Fruit fly (Drosophila melanogaster): ENCODE results near the gene CG14132.
A peak's percentile ranks its signal among the peaks of the same experiment; 100 is the strongest.

The CG14132 gene

DNA sequence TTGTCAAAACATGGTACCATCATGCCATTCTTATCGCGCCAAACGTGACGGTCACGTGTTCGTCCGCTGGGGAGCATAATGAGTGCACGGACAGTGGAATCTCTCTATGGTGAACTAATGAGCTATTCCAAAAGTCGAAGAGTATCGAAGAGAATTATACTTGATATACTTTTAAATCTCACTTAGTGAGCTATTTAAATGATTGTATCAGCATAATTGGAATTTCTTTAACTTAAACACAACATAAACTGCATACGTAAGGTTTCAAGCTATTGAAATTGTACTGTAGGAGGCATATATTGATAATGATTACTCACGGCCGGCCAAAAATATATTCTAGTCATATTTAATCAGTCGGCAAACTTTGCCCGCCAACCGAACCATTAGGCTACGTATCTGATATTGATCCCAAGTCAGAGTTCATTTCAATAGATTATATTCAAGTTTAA, 6.4 kb upstream of the CG14132 start (continued):
- TF ChIP-seq ssp (GFP tag; IDR thresholded peaks at IDR 0.05) (no peak), HHEX (GFP tag; optimal IDR thresholded peaks at IDR 0.05) (peak; percentile 8), pum (GFP tag; optimal IDR thresholded peaks at IDR 0.05) (no peak), sr (GFP tag; IDR thresholded peaks at IDR 0.05) (no peak), CG1233 (GFP tag; optimal IDR thresholded peaks at IDR 0.05) (no peak), CG9817 (tag; optimal IDR thresholded peaks at IDR 0.05) (peak; percentile 27), maf-S (GFP tag; optimal IDR thresholded peaks at IDR 0.05) (no peak), bbx (GFP tag; IDR thresholded peaks at IDR 0.05; ENCODE audit: partially characterized antibody) (no peak), HLH4C (GFP tag; IDR thresholded peaks at IDR 0.05; ENCODE audit: partially characterized antibody) (no peak), CG11247 (GFP tag; IDR thresholded peaks at IDR 0.05) (peak; percentile 40; the same call in 1 of the 2 replicates), NFAT (GFP tag; IDR thresholded peaks at IDR 0.05) (no peak), Dip3 (GFP tag; optimal IDR thresholded peaks at IDR 0.05) (peak; percentile 20), CG33557 (GFP tag; optimal IDR thresholded peaks at IDR 0.05) (no peak), PHDP (tag; optimal IDR thresholded peaks at IDR 0.05) (peak; percentile 41), Abd-B (GFP tag; optimal IDR thresholded peaks at IDR 0.05) (no peak), CG17385 (GFP tag; optimal IDR thresholded peaks at IDR 0.05) (peak; percentile 11), Pdp1 (GFP tag; optimal IDR thresholded peaks at IDR 0.05) (no peak), CG3407 (GFP tag; optimal IDR thresholded peaks at IDR 0.05) (no peak), so (GFP tag; IDR thresholded peaks at IDR 0.05) (no peak), CG6654 (GFP tag; optimal IDR thresholded peaks at IDR 0.05) (no peak), exex (tag; optimal IDR thresholded peaks at IDR 0.05) (peak; percentile 33), CG9797 (GFP tag; optimal IDR thresholded peaks at IDR 0.05) (no peak), B-H2 (GFP tag; optimal IDR thresholded peaks at IDR 0.05) (no peak), CG7839 (tag; optimal IDR thresholded peaks at IDR 0.05) (peak; percentile 38), Ravus (GFP tag; IDR thresholded peaks at IDR 0.05) (no peak), gcm (GFP tag; optimal IDR thresholded peaks at IDR 0.05) (no peak), sens (GFP tag) (peak; percentile 73), CG17328 (GFP tag; IDR thresholded peaks at IDR 0.05) (no peak), mam (GFP tag; optimal IDR thresholded peaks at IDR 0.05) (peak; percentile 31), dati (GFP tag; IDR thresholded peaks at IDR 0.05) (no peak), yki (optimal IDR thresholded peaks at IDR 0.05) (no peak), gsb-n (tag; optimal IDR thresholded peaks at IDR 0.05) (no peak), CG10209 (GFP tag; optimal IDR thresholded peaks at IDR 0.05) (peak; percentile 5), Doc2 (GFP tag; IDR thresholded peaks at IDR 0.05) (no peak), CG1529 (GFP tag; optimal IDR thresholded peaks at IDR 0.05) (no peak), CG7357 (GFP tag; IDR thresholded peaks at IDR 0.05) (no peak; the same call in 2 of the 3 replicates), Max (GFP tag; optimal IDR thresholded peaks at IDR 0.05) (no peak), twi (tag; optimal IDR thresholded peaks at IDR 0.05) (no peak), dysf (GFP tag; IDR thresholded peaks at IDR 0.05) (peak; percentile 49; the same call in 2 of the 3 replicates), NfI (GFP tag; optimal IDR thresholded peaks at IDR 0.05) (peak; percentile 9), CG13424 (tag; optimal IDR thresholded peaks at IDR 0.05) (peak; percentile 2), CG15269 (tag; optimal IDR thresholded peaks at IDR 0.05) (peak; percentile 24), bcd (GFP tag; optimal IDR thresholded peaks at IDR 0.05) (no peak), Lim3 (GFP tag; IDR thresholded peaks at IDR 0.05) (no peak), luna (GFP tag; optimal IDR thresholded peaks at IDR 0.05) (peak; percentile 9), CG11093 (GFP tag; IDR thresholded peaks at IDR 0.05) (no peak), z (GFP tag; IDR thresholded peaks at IDR 0.05) (no peak), MESR4 (GFP tag; optimal IDR thresholded peaks at IDR 0.05) (no peak), sc (optimal IDR thresholded peaks at IDR 0.05) (no peak), sc (GFP tag; optimal IDR thresholded peaks at IDR 0.05) (no peak), CG5180 (GFP tag; optimal IDR thresholded peaks at IDR 0.05) (no peak), Drgx (GFP tag; IDR thresholded peaks at IDR 0.05) (no peak)

Data from whole organism, embryonic.